Worm (Caenorhabditis elegans): ENCODE data around the gene lgc-13.

lgc-13 gene

DNA sequence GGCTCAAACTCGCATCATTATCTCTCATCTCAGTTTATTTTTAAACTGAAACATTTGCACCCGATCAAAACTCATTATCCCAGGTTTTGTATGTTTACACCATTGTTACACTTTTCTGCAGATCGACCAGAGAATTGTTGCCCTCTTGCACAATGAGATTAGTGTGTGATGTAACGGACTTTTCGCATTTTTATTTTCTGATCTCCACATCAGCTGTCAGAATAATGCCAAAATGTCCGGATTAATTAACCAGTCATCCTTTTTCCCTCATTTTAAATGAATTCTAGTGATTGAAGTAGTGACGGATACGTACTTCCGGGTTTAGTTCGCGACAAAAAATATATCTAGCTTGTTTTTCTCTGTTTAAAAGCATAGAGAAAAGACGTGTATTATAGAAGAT, 49.7 kb downstream of the lgc-13 start:
- TF ChIP-seq unc-39 (tag; optimal IDR thresholded peaks at IDR 0.05) (no peak), lsy-2 (tag; optimal IDR thresholded peaks at IDR 0.05) (no peak), sem-2 (GFP tag; optimal IDR thresholded peaks at IDR 0.05) (no peak), pha-4 (tag; optimal IDR thresholded peaks at IDR 0.05) (no peak), lin-13 (tag; optimal IDR thresholded peaks at IDR 0.05) (no peak), unc-120 (tag; optimal IDR thresholded peaks at IDR 0.05; ENCODE audit: poor library complexity, severe bottlenecking) (peak; percentile 39), nhr-76 (tag; optimal IDR thresholded peaks at IDR 0.05) (no peak), snpc-4 (tag; optimal IDR thresholded peaks at IDR 0.05) (no peak), unc-62 (GFP tag; optimal IDR thresholded peaks at IDR 0.05) (peak; percentile 85), mab-5 (tag; optimal IDR thresholded peaks at IDR 0.05) (no peak), flh-1 (GFP tag; optimal IDR thresholded peaks at IDR 0.05) (no peak), mls-2 (tag; optimal IDR thresholded peaks at IDR 0.05) (no peak), nhr-12 (tag; optimal IDR thresholded peaks at IDR 0.05) (no peak), ceh-83 (GFP tag; optimal IDR thresholded peaks at IDR 0.05) (no peak), nhr-237 (tag; optimal IDR thresholded peaks at IDR 0.05) (no peak), ceh-39 (tag; optimal IDR thresholded peaks at IDR 0.05) (no peak), sptf-1 (tag; optimal IDR thresholded peaks at IDR 0.05) (no peak), mep-1 (tag; optimal IDR thresholded peaks at IDR 0.05) (no peak), ztf-11 (tag; optimal IDR thresholded peaks at IDR 0.05) (no peak), elt-1 (tag; optimal IDR thresholded peaks at IDR 0.05; ENCODE audit: borderline replicate concordance, insufficient read depth) (no peak), hlh-1 (tag; optimal IDR thresholded peaks at IDR 0.05) (peak; percentile 70), drap-1 (GFP tag; optimal IDR thresholded peaks at IDR 0.05) (no peak)

DNA sequence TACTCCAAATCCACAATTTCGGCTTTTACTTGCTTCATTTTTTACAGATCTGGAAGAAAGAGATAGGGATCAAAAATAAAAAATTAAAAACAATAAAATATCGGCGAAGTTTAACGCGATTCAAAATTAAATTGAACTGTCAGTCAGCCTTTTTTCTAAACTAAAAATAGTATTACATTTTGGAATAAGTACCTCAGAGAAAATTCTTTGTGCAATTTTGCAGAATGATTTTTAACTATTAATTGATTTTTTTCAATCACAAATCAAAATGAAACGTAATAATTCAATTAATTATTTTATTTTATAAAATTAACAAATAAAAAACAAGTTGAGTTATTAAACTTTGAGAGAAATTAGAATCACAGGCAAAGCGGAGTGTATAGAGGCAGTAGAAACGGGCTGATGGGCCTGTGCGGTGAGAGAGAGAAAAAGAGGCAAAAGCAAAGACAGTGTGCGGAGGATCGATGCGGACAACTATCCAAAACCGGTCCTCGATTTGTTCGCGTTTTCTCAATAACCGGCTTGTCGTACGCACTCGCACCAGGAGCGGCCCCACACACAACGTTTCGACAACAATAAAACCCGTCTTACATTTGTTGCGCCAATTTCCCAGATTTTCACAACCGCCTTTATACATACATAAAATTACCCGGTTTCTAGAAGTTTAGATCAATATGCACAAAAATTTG, 51.2 kb downstream of the lgc-13 start, which contains the start of gene F57G12.2:
F57G12.2 (minus strand) TSS at position 51 of the 689 bp plus-strand sequence.
- TF ChIP-seq pha-4 (tag; optimal IDR thresholded peaks at IDR 0.05): peak; percentile 25
- TF ChIP-seq M03D4.4 (tag; optimal IDR thresholded peaks at IDR 0.05): no peak

All from whole organism, mixed stage, embryonic.